Worm (Caenorhabditis elegans) whole organism, mixed stage, embryonic: ENCODE data around the gene ZC239.21.

Source experiments
- bed-3 ChIP-seq: fragments of 200-800 bp; sonication (Bioruptor generic); optimal IDR thresholded peaks from 3 replicates; lab custom pipeline; 2018; ENCODE audit warnings: mild to moderate bottlenecking, missing genetic modification characterization, moderate library complexity, missing compliant biosample characterization
- ceh-43 ChIP-seq: fragments of 200-800 bp; sonication (Bioruptor generic); optimal IDR thresholded peaks from 2 replicates; lab custom pipeline; 2018; ENCODE audit warnings: mild to moderate bottlenecking, missing genetic modification characterization, moderate library complexity, missing compliant biosample characterization
- ces-1 ChIP-seq: fragments of 150-350 bp; optimal IDR thresholded peaks from 2 replicates; lab custom pipeline; 2014; ENCODE audit warnings: missing biosample characterization, missing genetic modification reagents, missing genetic modification characterization
- flh-1 ChIP-seq: fragments of 200-800 bp; sonication (Bioruptor generic); optimal IDR thresholded peaks from 2 replicates; lab custom pipeline; 2018; ENCODE audit warnings: mild to moderate bottlenecking, missing genetic modification characterization, moderate library complexity, missing compliant biosample characterization
- ham-2 ChIP-seq: fragments of 200-800 bp; sonication (Bioruptor generic); optimal IDR thresholded peaks from 2 replicates; lab custom pipeline; 2018; ENCODE audit warnings: mild to moderate bottlenecking, missing genetic modification characterization, missing compliant biosample characterization
- lin-13 ChIP-seq: fragments of 150-350 bp; optimal IDR thresholded peaks from 2 replicates; lab custom pipeline; 2014; ENCODE audit warnings: missing biosample characterization, missing genetic modification characterization
- nhr-237 ChIP-seq: fragments of 150-350 bp; optimal IDR thresholded peaks from 2 replicates; lab custom pipeline; 2014; ENCODE audit warnings: missing biosample characterization, missing genetic modification characterization
- snpc-4 ChIP-seq: fragments of 150-350 bp; optimal IDR thresholded peaks from 2 replicates; lab custom pipeline; 2014; ENCODE audit warnings: missing biosample characterization, missing genetic modification characterization
- unc-62 ChIP-seq: fragments of 150-350 bp; optimal IDR thresholded peaks from 2 replicates; lab custom pipeline; 2014; ENCODE audit warnings: missing biosample characterization, missing genetic modification reagents, missing genetic modification characterization

The ZC239.21 gene

ce11 chrII:3251782-3252181, 45.0 kb downstream of the ZC239.21 start:
- TF ChIP-seq unc-62: no peak
- no peak for TF ChIP-seq ham-2 (GFP tag; lab: Kevin White, UChicago)
- no peak for TF ChIP-seq ces-1 (GFP tag; lab: Kevin White, UChicago)
- TF ChIP-seq flh-1 (GFP tag; lab: Kevin White, UChicago): no peak
- TF ChIP-seq lin-13 (tag; lab: Kevin White, UChicago): no peak
- no peak for TF ChIP-seq bed-3
- no peak for TF ChIP-seq ceh-43
- TF ChIP-seq nhr-237 (tag; lab: Kevin White, UChicago): no peak
- TF ChIP-seq snpc-4: no peak
- TF ChIP-seq, all 35 proteins: peak for 0
